Fruit fly (Drosophila melanogaster): Measurements from ENCODE around the gene Rpn7.

The Rpn7 gene

DNA sequence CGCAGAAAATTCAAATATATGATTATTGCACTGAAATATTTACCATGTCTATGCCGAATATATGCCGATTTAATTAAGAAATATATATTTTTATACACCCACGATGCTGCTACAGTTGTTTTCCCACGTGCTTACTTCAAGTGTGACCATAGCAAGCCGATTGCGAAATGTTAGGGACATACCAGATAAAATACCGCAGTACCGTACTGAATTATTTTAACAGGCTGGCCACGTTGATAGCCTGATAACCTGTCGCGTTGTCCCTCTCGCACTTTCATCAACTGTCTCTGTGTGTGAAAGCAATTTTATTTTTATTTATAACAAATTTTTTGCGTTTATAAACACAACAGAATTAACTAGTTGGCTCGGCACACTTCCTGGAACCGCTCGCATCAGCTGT lies 40.9 kb downstream of the Rpn7 start, which contains the start of the genes Nop56 and mats (continued):
- TF ChIP-seq CG6254 (GFP tag; optimal IDR thresholded peaks at IDR 0.05) (no peak), CG12219 (GFP tag; optimal IDR thresholded peaks at IDR 0.05) (no peak), CG3281 (GFP tag; optimal IDR thresholded peaks at IDR 0.05) (no peak), luna (GFP tag; optimal IDR thresholded peaks at IDR 0.05) (no peak), croc (GFP tag; conservative IDR thresholded peaks at IDR 0.05) (no peak)

DNA sequence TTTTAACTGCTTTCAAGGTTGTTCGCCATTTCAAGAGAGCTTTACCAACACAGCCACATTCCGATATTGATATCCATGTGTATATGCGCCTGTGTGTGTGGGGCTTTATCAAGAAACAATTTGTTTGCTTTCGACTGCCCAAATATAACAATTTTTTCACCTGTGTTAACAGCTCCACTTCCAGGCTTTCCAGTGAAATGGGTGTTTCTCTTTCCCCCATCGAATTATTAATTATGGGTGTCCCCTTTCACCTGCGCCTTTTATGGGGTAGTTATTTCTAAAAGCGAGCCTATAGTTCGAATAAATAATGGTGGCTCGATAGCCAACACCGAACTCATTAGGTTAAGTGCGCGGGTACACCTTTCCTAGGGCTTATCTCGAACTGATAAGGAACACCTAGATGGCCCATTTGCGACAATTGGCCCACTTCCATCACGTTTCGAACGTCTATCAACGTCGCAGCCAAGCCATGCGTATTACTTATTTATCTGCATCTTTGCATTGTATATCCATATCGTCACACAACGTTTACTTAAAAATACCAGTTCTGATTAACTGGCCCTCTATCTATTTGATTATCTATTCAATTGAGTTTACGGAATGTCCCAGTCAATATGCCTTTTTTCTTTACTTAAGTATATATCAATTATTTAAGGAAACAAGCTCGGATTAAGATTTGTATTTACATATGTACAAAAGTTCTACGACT lies 49.8 kb downstream of the Rpn7 start:
- TF ChIP-seq lola (GFP tag; optimal IDR thresholded peaks at IDR 0.05): no peak
- TF ChIP-seq pfk (GFP tag; optimal IDR thresholded peaks at IDR 0.05): peak; percentile 88
- TF ChIP-seq Hr78 (GFP tag; optimal IDR thresholded peaks at IDR 0.05): peak in 1 of 2 experiments; percentile 32
- no peak for TF ChIP-seq prd (optimal IDR thresholded peaks at IDR 0.05)
- TF ChIP-seq prd (GFP tag; IDR thresholded peaks at IDR 0.05): no peak
- TF ChIP-seq CG6272 (GFP tag; IDR thresholded peaks at IDR 0.05): no peak
- no peak for TF ChIP-seq CG18764 (GFP tag; optimal IDR thresholded peaks at IDR 0.05)
- peak; percentile 31 for TF ChIP-seq CG3281 (GFP tag; optimal IDR thresholded peaks at IDR 0.05)
- TF ChIP-seq Six4 (GFP tag; optimal IDR thresholded peaks at IDR 0.05): no peak
- TF ChIP-seq CG1233 (GFP tag; optimal IDR thresholded peaks at IDR 0.05): no peak
- peak; percentile 6 for TF ChIP-seq PHDP (tag; optimal IDR thresholded peaks at IDR 0.05)
- TF ChIP-seq sens (GFP tag): peak; percentile 72
- no peak for TF ChIP-seq Optix (GFP tag; IDR thresholded peaks at IDR 0.05)
- no peak for TF ChIP-seq dmrt11E (tag; optimal IDR thresholded peaks at IDR 0.05)
- TF ChIP-seq ranshi (GFP tag; IDR thresholded peaks at IDR 0.05): no peak
- TF ChIP-seq CG13287 (GFP tag; IDR thresholded peaks at IDR 0.05; ENCODE audit: partially characterized antibody): no peak
- peak; percentile 59 for TF ChIP-seq cwo (GFP tag; optimal IDR thresholded peaks at IDR 0.05)
- TF ChIP-seq insv (GFP tag; optimal IDR thresholded peaks at IDR 0.05): no peak
- TF ChIP-seq trem (tag; optimal IDR thresholded peaks at IDR 0.05): no peak
- TF ChIP-seq stc (GFP tag; IDR thresholded peaks at IDR 0.05): no peak
- no peak for TF ChIP-seq CG9817 (tag; optimal IDR thresholded peaks at IDR 0.05)
- TF ChIP-seq hkb (optimal IDR thresholded peaks at IDR 0.05): no peak
- TF ChIP-seq hkb (GFP tag; IDR thresholded peaks at IDR 0.05): no peak
- TF ChIP-seq kni (GFP tag; optimal IDR thresholded peaks at IDR 0.05): peak; percentile 5
- no peak for TF ChIP-seq Camta (GFP tag; optimal IDR thresholded peaks at IDR 0.05)
- peak; percentile 15 for TF ChIP-seq CG15479 (GFP tag; optimal IDR thresholded peaks at IDR 0.05)
- TF ChIP-seq gem (tag; optimal IDR thresholded peaks at IDR 0.05): no peak
- TF ChIP-seq CG16863 (GFP tag; optimal IDR thresholded peaks at IDR 0.05): no peak
- no peak for TF ChIP-seq CG18262 (tag; optimal IDR thresholded peaks at IDR 0.05)
- TF ChIP-seq cg (GFP tag; optimal IDR thresholded peaks at IDR 0.05): peak; percentile 77
- no peak for TF ChIP-seq CG5180 (GFP tag; optimal IDR thresholded peaks at IDR 0.05)
- TF ChIP-seq Nf-YC (tag; optimal IDR thresholded peaks at IDR 0.05): no peak
- peak; percentile 58 for TF ChIP-seq sug (tag; optimal IDR thresholded peaks at IDR 0.05)
- TF ChIP-seq CG18599 (GFP tag; optimal IDR thresholded peaks at IDR 0.05): peak; percentile 48
- peak; percentile 18 for TF ChIP-seq CG12769 (tag; optimal IDR thresholded peaks at IDR 0.05)
- peak; percentile 53 for TF ChIP-seq CG34376 (GFP tag; optimal IDR thresholded peaks at IDR 0.05)
- no peak for TF ChIP-seq CG14667 (GFP tag; IDR thresholded peaks at IDR 0.05)
- no peak for TF ChIP-seq CG12071 (GFP tag; optimal IDR thresholded peaks at IDR 0.05)
- peak; percentile 87 for TF ChIP-seq ftz-f1 (GFP tag; optimal IDR thresholded peaks at IDR 0.05)
- no peak for TF ChIP-seq gcm (GFP tag; optimal IDR thresholded peaks at IDR 0.05)
- TF ChIP-seq bigmax (GFP tag; optimal IDR thresholded peaks at IDR 0.05): peak; percentile 25
- no peak for TF ChIP-seq zfh1 (GFP tag; IDR thresholded peaks at IDR 0.05)
- TF ChIP-seq CG9932 (GFP tag; IDR thresholded peaks at IDR 0.05): peak; percentile 19; the same call in 1 of the 2 replicates
- TF ChIP-seq cad (GFP tag; optimal IDR thresholded peaks at IDR 0.05): no peak
